Worm (Caenorhabditis elegans) whole organism, late embryonic: ENCODE data around the gene gipc-1.

Experiments
- C08G9.2 ChIP-seq: sonication (generic microtip); optimal IDR thresholded peaks from 2 replicates; lab custom pipeline; 2016; ENCODE audit warnings: mild to moderate bottlenecking, missing genetic modification characterization, moderate library complexity, missing compliant biosample characterization
- C38D4.7 ChIP-seq: fragments of 200-800 bp; sonication (Bioruptor generic); optimal IDR thresholded peaks from 2 replicates; lab custom pipeline; 2018; ENCODE audit warnings: mild to moderate bottlenecking, missing genetic modification characterization, moderate library complexity, missing compliant biosample characterization
- F13H6.1 ChIP-seq: sonication (generic microtip); optimal IDR thresholded peaks from 2 replicates; lab custom pipeline; 2016; ENCODE audit warnings: missing genetic modification characterization, missing compliant biosample characterization
- K02D7.2 ChIP-seq: sonication (generic microtip); optimal IDR thresholded peaks from 2 replicates; lab custom pipeline; 2017; ENCODE audit warnings: mild to moderate bottlenecking, missing genetic modification characterization, missing compliant biosample characterization
- K09A11.1 ChIP-seq: sonication (generic microtip); optimal IDR thresholded peaks from 2 replicates; lab custom pipeline; 2017; ENCODE audit warnings: antibody characterized with exemption, mild to moderate bottlenecking, missing genetic modification characterization, missing compliant biosample characterization; ENCODE audit not compliant: insufficient read depth
- ahr-1 ChIP-seq: sonication (generic microtip); optimal IDR thresholded peaks from 2 replicates; lab custom pipeline; 2016; ENCODE audit warnings: missing genetic modification characterization, missing compliant biosample characterization
- ama-1 ChIP-seq: fragments of 150-350 bp; optimal IDR thresholded peaks from 2 replicates; lab custom pipeline; 2014
- ceh-14 ChIP-seq: sonication (generic microtip); optimal IDR thresholded peaks from 2 replicates; lab custom pipeline; 2016; ENCODE audit warnings: missing genotype, missing genetic modification characterization, missing compliant biosample characterization
- ceh-18 ChIP-seq: sonication (generic microtip); optimal IDR thresholded peaks from 2 replicates; lab custom pipeline; 2016; ENCODE audit warnings: missing genetic modification characterization, missing compliant biosample characterization
- ceh-19 ChIP-seq: fragments of 200-800 bp; sonication (Bioruptor generic); optimal IDR thresholded peaks from 2 replicates; lab custom pipeline; 2018; ENCODE audit warnings: mild to moderate bottlenecking, missing genetic modification characterization, missing compliant biosample characterization
- ceh-22 ChIP-seq: sonication (generic microtip); optimal IDR thresholded peaks from 2 replicates; lab custom pipeline; 2017; ENCODE audit warnings: missing biosample characterization, missing genetic modification characterization
- ceh-24 ChIP-seq: sonication (generic microtip); optimal IDR thresholded peaks from 2 replicates; lab custom pipeline; 2016; ENCODE audit warnings: mild to moderate bottlenecking, missing genetic modification characterization, missing compliant biosample characterization
- ceh-30 ChIP-seq: fragments of 150-350 bp; optimal IDR thresholded peaks from 2 replicates; lab custom pipeline; 2014; ENCODE audit warnings: missing biosample characterization, missing genetic modification characterization
- ceh-31 ChIP-seq: sonication (generic microtip); optimal IDR thresholded peaks from 2 replicates; lab custom pipeline; 2016; ENCODE audit warnings: missing genetic modification characterization, missing compliant biosample characterization
- ceh-34 ChIP-seq: sonication (generic microtip); optimal IDR thresholded peaks from 2 replicates; lab custom pipeline; 2016; ENCODE audit warnings: mild to moderate bottlenecking, missing genetic modification characterization, missing compliant biosample characterization
- ceh-45 ChIP-seq: fragments of 200-800 bp; sonication (Bioruptor generic); IDR thresholded peaks from 2 replicates; pipeline ENCODE4 v1.3.6; 2022; ENCODE audit warnings: missing genetic modification reagents, missing genetic modification characterization, missing compliant biosample characterization
- ceh-48 ChIP-seq: sonication (generic microtip); optimal IDR thresholded peaks from 2 replicates; lab custom pipeline; 2016; ENCODE audit warnings: missing genetic modification characterization, inconsistent platforms, missing compliant biosample characterization
- ceh-9 ChIP-seq: sonication (generic microtip); optimal IDR thresholded peaks from 2 replicates; lab custom pipeline; 2016; ENCODE audit warnings: mild to moderate bottlenecking, missing genetic modification characterization, inconsistent platforms, missing compliant biosample characterization
- che-1 ChIP-seq: sonication (generic microtip); optimal IDR thresholded peaks from 2 replicates; lab custom pipeline; 2016; ENCODE audit warnings: mild to moderate bottlenecking, missing genetic modification characterization, missing compliant biosample characterization
- dmd-4 ChIP-seq: sonication (generic microtip); optimal IDR thresholded peaks from 2 replicates; lab custom pipeline; 2016; ENCODE audit warnings: borderline replicate concordance, missing genetic modification characterization, missing compliant biosample characterization
- dve-1 ChIP-seq: sonication (generic microtip); optimal IDR thresholded peaks from 2 replicates; lab custom pipeline; 2017; ENCODE audit warnings: antibody characterized with exemption, mild to moderate bottlenecking, missing genetic modification characterization, missing compliant biosample characterization
- elt-2 ChIP-seq: sonication (generic microtip); optimal IDR thresholded peaks from 2 replicates; lab custom pipeline; 2016; ENCODE audit warnings: missing genetic modification reagents, missing genetic modification characterization, missing compliant biosample characterization
- elt-4 ChIP-seq: sonication (generic microtip); optimal IDR thresholded peaks from 2 replicates; lab custom pipeline; 2016; ENCODE audit warnings: missing genetic modification characterization, missing compliant biosample characterization
- ets-4 ChIP-seq: sonication (generic microtip); optimal IDR thresholded peaks from 2 replicates; lab custom pipeline; 2016; ENCODE audit warnings: missing genetic modification characterization, missing compliant biosample characterization
- eyg-1 ChIP-seq: sonication (generic microtip); optimal IDR thresholded peaks from 2 replicates; lab custom pipeline; 2016; ENCODE audit warnings: missing genotype, missing genetic modification characterization, missing compliant biosample characterization
- fkh-10 ChIP-seq: fragments of 150-350 bp; optimal IDR thresholded peaks from 2 replicates; lab custom pipeline; 2014; ENCODE audit warnings: missing biosample characterization, missing genetic modification reagents, missing genetic modification characterization
- fkh-6 ChIP-seq: sonication (generic microtip); optimal IDR thresholded peaks from 2 replicates; lab custom pipeline; 2016; ENCODE audit warnings: missing genetic modification characterization, missing compliant biosample characterization
- gmeb-2 ChIP-seq: sonication (generic microtip); optimal IDR thresholded peaks from 2 replicates; lab custom pipeline; 2016; ENCODE audit warnings: missing genetic modification characterization, inconsistent platforms, missing compliant biosample characterization
- hlh-15 ChIP-seq: sonication (generic microtip); optimal IDR thresholded peaks from 2 replicates; lab custom pipeline; 2016; ENCODE audit warnings: missing genetic modification characterization, missing compliant biosample characterization
- hlh-30 ChIP-seq: sonication (generic microtip); optimal IDR thresholded peaks from 2 replicates; lab custom pipeline; 2017; ENCODE audit warnings: antibody characterized with exemption, missing genetic modification characterization, missing compliant biosample characterization; ENCODE audit not compliant: insufficient read depth
- hlh-6 ChIP-seq: sonication (generic microtip); optimal IDR thresholded peaks from 2 replicates; lab custom pipeline; 2016; ENCODE audit warnings: missing genotype, missing genetic modification characterization, missing compliant biosample characterization
- lim-6 ChIP-seq: sonication (generic microtip); optimal IDR thresholded peaks from 2 replicates; lab custom pipeline; 2016; ENCODE audit warnings: missing genetic modification characterization, missing compliant biosample characterization
- mec-3 ChIP-seq: sonication (generic microtip); optimal IDR thresholded peaks from 2 replicates; lab custom pipeline; 2016; ENCODE audit warnings: borderline replicate concordance, missing genetic modification characterization, missing compliant biosample characterization
- nfya-1 ChIP-seq: sonication (generic microtip); optimal IDR thresholded peaks from 2 replicates; lab custom pipeline; 2017; ENCODE audit warnings: missing genetic modification characterization, mild to moderate bottlenecking, missing compliant biosample characterization, antibody characterized with exemption, moderate library complexity
- nhr-232 ChIP-seq: sonication (generic microtip); optimal IDR thresholded peaks from 2 replicates; lab custom pipeline; 2016; ENCODE audit warnings: missing genetic modification characterization, missing compliant biosample characterization
- npax-4 ChIP-seq: sonication (generic microtip); optimal IDR thresholded peaks from 2 replicates; lab custom pipeline; 2016; ENCODE audit warnings: missing genetic modification characterization, missing compliant biosample characterization
- pax-1 ChIP-seq: fragments of 150-350 bp; optimal IDR thresholded peaks from 2 replicates; lab custom pipeline; 2014; ENCODE audit warnings: missing biosample characterization, missing genetic modification characterization
- pha-2 ChIP-seq: sonication (generic microtip); optimal IDR thresholded peaks from 2 replicates; lab custom pipeline; 2017; ENCODE audit warnings: mild to moderate bottlenecking, missing genetic modification characterization, missing compliant biosample characterization
- pha-4 ChIP-seq: fragments of 150-350 bp; optimal IDR thresholded peaks from 2 replicates; lab custom pipeline; 2018; ENCODE audit warnings: missing biosample characterization, missing genetic modification reagents, missing genetic modification characterization
- pros-1 ChIP-seq: fragments of 150-350 bp; optimal IDR thresholded peaks from 2 replicates; lab custom pipeline; 2014; ENCODE audit warnings: missing biosample characterization, missing genetic modification reagents, missing genetic modification characterization
- rnt-1 ChIP-seq: sonication (generic microtip); optimal IDR thresholded peaks from 2 replicates; lab custom pipeline; 2016; ENCODE audit warnings: missing genetic modification characterization, missing compliant biosample characterization
- sdc-2 ChIP-seq: sonication (generic microtip); optimal IDR thresholded peaks from 2 replicates; lab custom pipeline; 2016; ENCODE audit warnings: missing genotype, missing genetic modification characterization, missing compliant biosample characterization
- sox-2 ChIP-seq: fragments of 200-800 bp; sonication (Bioruptor generic); IDR thresholded peaks from 2 replicates; pipeline ENCODE4 v1.3.6; 2022; ENCODE audit warnings: missing genetic modification reagents, missing genetic modification characterization, missing compliant biosample characterization
- sox-4 ChIP-seq: sonication (generic microtip); optimal IDR thresholded peaks from 2 replicates; lab custom pipeline; 2017; ENCODE audit warnings: mild to moderate bottlenecking, missing genetic modification characterization, inconsistent platforms, missing compliant biosample characterization
- syd-9 ChIP-seq: sonication (generic microtip); optimal IDR thresholded peaks from 2 replicates; lab custom pipeline; 2016; ENCODE audit warnings: mild to moderate bottlenecking, missing genetic modification characterization, moderate library complexity, missing compliant biosample characterization
- tbx-2 ChIP-seq: sonication (generic microtip); optimal IDR thresholded peaks from 2 replicates; lab custom pipeline; 2016; ENCODE audit warnings: missing genetic modification characterization, missing compliant biosample characterization
- tbx-7 ChIP-seq: sonication (generic microtip); optimal IDR thresholded peaks from 2 replicates; lab custom pipeline; 2016; ENCODE audit warnings: missing genotype, missing genetic modification characterization, missing compliant biosample characterization
- unc-3 ChIP-seq, 2 experiments: fragments of 200-800 bp in 1 of 2; sonication (Bioruptor generic) in 1 of 2; sonication (generic microtip) in 1 of 2; conservative IDR thresholded peaks in 1 of 2; optimal IDR thresholded peaks in 1 of 2; 2 replicates each; pipeline versions ENCODE4 v1.3.6 to Lab custom; 2016 to 2022; ENCODE audit warnings: missing compliant biosample characterization in 2 of 2, missing genetic modification characterization in 2 of 2, missing genetic modification reagents in 1 of 2
- unc-55 ChIP-seq: sonication (generic microtip); optimal IDR thresholded peaks from 2 replicates; lab custom pipeline; 2017; ENCODE audit warnings: missing biosample characterization, missing genetic modification reagents, missing genetic modification characterization
- unc-86 ChIP-seq: sonication (generic microtip); optimal IDR thresholded peaks from 2 replicates; lab custom pipeline; 2016; ENCODE audit warnings: missing genetic modification characterization, missing compliant biosample characterization
- zip-5 ChIP-seq: sonication (generic microtip); optimal IDR thresholded peaks from 2 replicates; lab custom pipeline; 2016; ENCODE audit warnings: missing genetic modification characterization, missing compliant biosample characterization

The gipc-1 gene

ce11 chrIII:4910956-4911355 lies 40.4 kb downstream of the gipc-1 start, which contains the start of gene F26F4.2:
F26F4.2 (plus strand) TSS chrIII:4911256.
- TF ChIP-seq ceh-9 (tag; lab: Kevin White, UChicago), result no peak
- no peak for TF ChIP-seq F13H6.1 (tag; lab: Kevin White, UChicago)
- no peak for TF ChIP-seq sox-2 (GFP tag; lab: Robert Waterston, UW)
- no peak for TF ChIP-seq pha-4 (tag; lab: Kevin White, UChicago)
- no peak for TF ChIP-seq eyg-1
- TF ChIP-seq sox-4 (tag; lab: Kevin White, UChicago), result no peak
- TF ChIP-seq hlh-6 (tag; lab: Kevin White, UChicago), result no peak
- TF ChIP-seq ceh-45, result no peak
- TF ChIP-seq sdc-2 (tag; lab: Kevin White, UChicago), result no peak
- TF ChIP-seq, all 69 proteins: peak for 0

- TF ChIP-seq ceh-19 (GFP tag; lab: Kevin White, UChicago), result no peak
- TF ChIP-seq hlh-6 (tag; lab: Kevin White, UChicago), result no peak
- TF ChIP-seq ahr-1 (tag; lab: Kevin White, UChicago), result no peak
- no peak for TF ChIP-seq che-1 (tag; lab: Kevin White, UChicago)
- TF ChIP-seq syd-9, result no peak
- TF ChIP-seq gmeb-2 (tag; lab: Kevin White, UChicago), result no peak
- no peak for TF ChIP-seq fkh-10 (GFP tag; lab: Kevin White, UChicago)
- no peak for TF ChIP-seq C38D4.7 (GFP tag; lab: Kevin White, UChicago)
- TF ChIP-seq K09A11.1 (tag; lab: Kevin White, UChicago), result no peak
- TF ChIP-seq ceh-34, result no peak
- no peak for TF ChIP-seq elt-2
- TF ChIP-seq dve-1, result no peak
- no peak for TF ChIP-seq F13H6.1 (tag; lab: Kevin White, UChicago)
- TF ChIP-seq unc-55 (GFP tag; lab: Kevin White, UChicago), result peak; percentile 30
- TF ChIP-seq K02D7.2 (tag; lab: Kevin White, UChicago), result no peak
- TF ChIP-seq pax-1 (tag; lab: Kevin White, UChicago), result no peak
- TF ChIP-seq ceh-14 (tag; lab: Kevin White, UChicago), result no peak
- no peak for TF ChIP-seq hlh-30 (tag; lab: Kevin White, UChicago)
- peak; percentile 71 for TF ChIP-seq tbx-7 (tag; lab: Kevin White, UChicago)
- TF ChIP-seq sox-4 (tag; lab: Kevin White, UChicago), result no peak
- no peak for TF ChIP-seq pros-1 (tag; lab: Kevin White, UChicago)
- no peak for TF ChIP-seq pha-4 (tag; lab: Kevin White, UChicago)
- no peak for TF ChIP-seq ceh-22
- TF ChIP-seq lim-6 (tag; lab: Kevin White, UChicago), result peak; percentile 39
- TF ChIP-seq mec-3 (tag; lab: Kevin White, UChicago), result no peak
- TF ChIP-seq rnt-1 (tag; lab: Kevin White, UChicago), result peak; percentile 7
- peak; percentile 85 for TF ChIP-seq ceh-31 (tag; lab: Kevin White, UChicago)
- no peak for TF ChIP-seq dmd-4 (tag; lab: Kevin White, UChicago)
- peak; percentile 85 for TF ChIP-seq C08G9.2 (tag; lab: Kevin White, UChicago)
- TF ChIP-seq elt-4 (tag; lab: Kevin White, UChicago), result no peak
- TF ChIP-seq ceh-24 (tag; lab: Kevin White, UChicago), result no peak
- TF ChIP-seq ceh-30 (tag; lab: Kevin White, UChicago), result no peak
- TF ChIP-seq ceh-18, result peak; percentile 38
- no peak for TF ChIP-seq nhr-232 (tag; lab: Kevin White, UChicago)
- TF ChIP-seq hlh-15 (tag; lab: Kevin White, UChicago), result no peak
- TF ChIP-seq pha-2 (tag; lab: Kevin White, UChicago), result no peak
- no peak for TF ChIP-seq tbx-2
- TF ChIP-seq unc-86 (tag; lab: Kevin White, UChicago), result no peak
- no peak for TF ChIP-seq unc-3 (GFP tag; conservative IDR thresholded peaks at IDR 0.05; lab: Robert Waterston, UW)
- TF ChIP-seq unc-3 (tag; optimal IDR thresholded peaks at IDR 0.05; lab: Kevin White, UChicago), result no peak
- no peak for TF ChIP-seq ama-1 (lab: Kevin White, UChicago)
- no peak for TF ChIP-seq npax-4 (tag; lab: Kevin White, UChicago)
- no peak for TF ChIP-seq ceh-48 (tag; lab: Kevin White, UChicago)
- TF ChIP-seq ceh-45, result no peak
- no peak for TF ChIP-seq fkh-6 (tag; lab: Kevin White, UChicago)
- TF ChIP-seq zip-5 (tag; lab: Kevin White, UChicago), result peak; percentile 52
- TF ChIP-seq ets-4 (tag; lab: Kevin White, UChicago), result peak; percentile 75
- TF ChIP-seq nfya-1, result no peak
Measured at ce11 chrIII:4912317-4912716, 41.7 kb downstream of the gipc-1 start, which contains the start of the genes F26F4.9 and cee-1. F26F4.9 (minus strand) TSS chrIII:4912521. cee-1 (plus strand) TSS chrIII:4912699.
